Fruit fly (Drosophila melanogaster): ENCODE data around the gene CG31917.

The CG31917 gene

DNA sequence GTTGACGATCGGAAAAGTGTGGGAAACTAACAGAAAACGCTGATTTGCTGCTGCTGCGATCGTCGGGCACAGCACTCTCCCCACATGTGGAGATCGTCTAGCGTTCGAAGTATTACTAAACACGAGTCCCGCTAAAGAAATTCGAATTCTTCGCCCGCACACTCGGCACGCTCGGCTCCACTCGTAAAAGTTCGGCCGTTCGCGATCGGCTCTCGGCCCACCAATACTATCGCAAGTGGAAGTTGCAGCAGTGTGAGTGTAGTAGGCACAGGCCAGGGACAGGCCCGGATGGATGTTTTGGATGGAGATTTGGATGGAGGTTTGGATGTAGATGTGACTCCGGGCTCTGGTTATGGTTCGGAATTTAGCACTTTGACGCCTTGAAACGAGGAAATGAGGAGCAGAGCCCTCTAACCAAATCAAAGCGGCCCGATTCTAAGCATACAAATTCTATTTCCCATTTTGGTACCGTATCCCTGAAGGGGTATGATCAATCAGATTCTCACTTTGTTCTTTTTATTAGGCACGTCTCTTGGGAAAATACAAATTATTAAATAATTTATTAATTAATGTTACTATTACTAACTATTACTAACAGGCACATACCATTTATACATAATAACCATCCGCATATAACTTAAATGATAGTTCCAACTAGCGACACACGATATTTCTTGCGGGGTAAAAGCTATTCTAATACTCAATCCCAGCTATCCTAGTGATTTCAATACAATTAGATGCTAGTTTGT lies 16.9 kb upstream of the CG31917 start:
- no peak for TF ChIP-seq CG8478 (optimal IDR thresholded peaks at IDR 0.05)
- TF ChIP-seq pan (optimal IDR thresholded peaks at IDR 0.05): no peak
- no peak for TF ChIP-seq psq (optimal IDR thresholded peaks at IDR 0.05)
- no peak for TF ChIP-seq usp (GFP tag; optimal IDR thresholded peaks at IDR 0.05)
- TF ChIP-seq EcR (GFP tag; optimal IDR thresholded peaks at IDR 0.05): no peak
- TF ChIP-seq Dll (optimal IDR thresholded peaks at IDR 0.05): no peak

DNA sequence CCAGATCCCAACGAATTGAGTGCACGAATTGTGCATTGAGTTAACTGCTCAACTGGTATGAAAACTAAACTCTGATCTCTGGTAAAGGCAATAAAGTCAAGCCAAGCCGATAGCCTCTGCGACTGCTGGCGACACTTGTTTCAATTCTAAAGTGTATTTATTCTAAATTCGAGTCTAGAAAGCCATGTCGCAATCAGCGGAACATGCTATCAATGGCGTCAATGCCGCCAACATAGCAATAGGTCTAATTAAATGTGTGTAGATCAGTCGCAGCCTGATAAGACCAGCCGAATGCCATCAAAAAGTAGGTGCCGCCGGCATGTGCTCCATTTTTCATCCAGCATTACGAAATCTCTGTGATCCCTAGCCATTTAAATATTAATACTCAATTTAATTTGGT lies 14.9 kb upstream of the CG31917 start:
- TF ChIP-seq CG8478 (optimal IDR thresholded peaks at IDR 0.05): no peak
- no peak for TF ChIP-seq EcR (GFP tag; optimal IDR thresholded peaks at IDR 0.05)
- no peak for TF ChIP-seq psq (optimal IDR thresholded peaks at IDR 0.05)
- no peak for TF ChIP-seq Dll (optimal IDR thresholded peaks at IDR 0.05)
- no peak for TF ChIP-seq usp (GFP tag; optimal IDR thresholded peaks at IDR 0.05)
- TF ChIP-seq pan (optimal IDR thresholded peaks at IDR 0.05): no peak

DNA sequence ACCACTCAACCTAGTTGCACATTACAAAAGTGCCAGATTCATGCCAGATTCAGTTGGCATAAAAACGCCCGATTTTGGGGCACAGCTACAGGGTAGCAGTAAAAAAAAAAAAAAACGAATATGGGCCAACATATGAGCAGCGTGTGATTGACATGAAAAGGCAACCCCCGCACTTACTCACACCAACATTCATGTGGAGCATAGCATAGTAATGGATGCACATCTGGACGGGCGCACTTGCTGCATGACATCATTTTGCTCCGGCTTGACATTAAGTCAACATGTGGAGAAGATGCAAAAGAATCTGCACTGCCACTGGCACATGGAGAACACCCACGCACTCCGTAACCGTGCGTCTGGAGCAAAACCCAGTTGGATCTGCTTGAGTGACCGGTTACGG lies 12.0 kb upstream of the CG31917 start:
- TF ChIP-seq Dll (optimal IDR thresholded peaks at IDR 0.05) (no peak), psq (optimal IDR thresholded peaks at IDR 0.05) (no peak), CG8478 (optimal IDR thresholded peaks at IDR 0.05) (no peak), pan (optimal IDR thresholded peaks at IDR 0.05) (no peak), usp (GFP tag; optimal IDR thresholded peaks at IDR 0.05) (no peak), EcR (GFP tag; optimal IDR thresholded peaks at IDR 0.05) (no peak)

DNA sequence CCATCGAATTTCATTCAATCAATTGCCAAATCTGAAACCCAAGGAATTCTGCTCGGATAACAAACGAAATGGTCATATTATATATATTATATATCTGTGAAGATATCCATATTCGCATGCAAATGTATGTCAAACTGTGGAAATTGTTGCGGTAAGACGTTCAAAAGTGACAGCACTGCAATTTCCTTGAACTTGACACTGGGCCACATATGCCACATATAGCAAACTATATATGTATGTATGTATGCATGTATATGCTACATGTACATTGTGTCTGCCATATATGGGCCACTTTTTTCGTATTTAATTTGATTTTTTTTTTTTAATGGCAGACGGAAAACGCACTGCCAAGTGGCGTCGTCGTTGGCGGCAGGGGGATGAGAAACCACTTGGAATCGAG lies 9.8 kb upstream of the CG31917 start:
- TF ChIP-seq usp (GFP tag; optimal IDR thresholded peaks at IDR 0.05) (no peak), CG8478 (optimal IDR thresholded peaks at IDR 0.05) (no peak), EcR (GFP tag; optimal IDR thresholded peaks at IDR 0.05) (no peak), psq (optimal IDR thresholded peaks at IDR 0.05) (no peak)

DNA sequence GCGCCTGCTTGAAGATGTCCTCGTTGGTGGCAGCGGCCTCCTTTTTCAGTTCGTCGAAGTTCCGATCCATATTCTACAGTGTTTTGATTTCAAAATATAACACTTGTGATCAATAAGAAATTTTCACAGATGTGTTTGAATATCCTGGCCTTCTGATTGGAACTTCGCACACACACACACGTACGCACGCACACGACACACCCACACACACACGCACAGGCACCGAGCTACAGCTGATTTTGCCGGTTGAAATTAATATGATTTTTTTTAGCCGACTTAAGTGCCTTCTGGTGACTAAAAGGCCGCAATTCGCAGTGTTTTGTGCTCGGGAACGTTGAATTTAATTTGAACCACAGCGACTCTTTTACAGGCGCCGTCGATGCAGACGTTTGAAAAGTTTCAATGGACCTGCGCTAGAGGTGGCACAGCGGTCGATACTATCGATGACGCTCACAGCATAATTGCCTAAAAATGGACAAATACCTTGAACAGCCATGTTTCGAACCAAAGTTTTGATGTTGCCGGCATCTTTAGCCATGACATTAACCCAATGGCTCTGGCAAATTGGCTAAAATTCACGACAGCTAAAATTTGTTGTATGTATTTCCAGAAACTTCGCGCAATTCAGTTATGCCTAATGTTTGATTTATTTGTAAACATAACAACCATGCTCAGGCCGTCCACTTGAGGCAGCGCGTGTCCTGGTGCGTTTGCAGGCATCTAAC lies 1.2 kb downstream of the CG31917 start, which contains the start of gene Rtnl1:
Rtnl1 (minus strand) TSS at position 415 of the 725 bp plus-strand sequence.
- no peak for TF ChIP-seq usp (GFP tag; optimal IDR thresholded peaks at IDR 0.05)
- TF ChIP-seq pan (optimal IDR thresholded peaks at IDR 0.05): no peak
- TF ChIP-seq CG8478 (optimal IDR thresholded peaks at IDR 0.05): no peak
- TF ChIP-seq EcR (GFP tag; optimal IDR thresholded peaks at IDR 0.05): no peak
- TF ChIP-seq Dll (optimal IDR thresholded peaks at IDR 0.05): no peak
- no peak for TF ChIP-seq psq (optimal IDR thresholded peaks at IDR 0.05)

DNA sequence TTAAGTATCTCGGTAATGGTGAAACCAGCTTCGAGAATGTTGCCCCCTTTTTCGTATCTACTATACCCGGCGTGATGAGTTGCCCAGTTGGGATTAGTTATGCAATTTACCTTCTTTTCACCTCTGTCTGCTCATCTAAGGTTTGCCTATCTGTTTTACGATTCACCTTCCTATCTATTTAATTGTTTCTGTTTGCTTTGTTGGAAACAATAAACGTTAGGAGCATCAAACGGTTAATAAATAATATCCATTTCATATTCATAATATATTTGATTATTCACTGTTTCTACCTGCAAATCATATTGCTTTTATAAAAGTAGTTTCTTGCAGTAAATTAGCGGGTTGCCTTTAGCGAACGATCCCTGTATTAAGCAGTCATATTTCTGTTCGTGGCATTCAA lies 3.4 kb downstream of the CG31917 start:
- TF ChIP-seq usp (GFP tag; optimal IDR thresholded peaks at IDR 0.05) (no peak), Dll (optimal IDR thresholded peaks at IDR 0.05) (no peak), psq (optimal IDR thresholded peaks at IDR 0.05) (no peak), EcR (GFP tag; optimal IDR thresholded peaks at IDR 0.05) (no peak)

DNA sequence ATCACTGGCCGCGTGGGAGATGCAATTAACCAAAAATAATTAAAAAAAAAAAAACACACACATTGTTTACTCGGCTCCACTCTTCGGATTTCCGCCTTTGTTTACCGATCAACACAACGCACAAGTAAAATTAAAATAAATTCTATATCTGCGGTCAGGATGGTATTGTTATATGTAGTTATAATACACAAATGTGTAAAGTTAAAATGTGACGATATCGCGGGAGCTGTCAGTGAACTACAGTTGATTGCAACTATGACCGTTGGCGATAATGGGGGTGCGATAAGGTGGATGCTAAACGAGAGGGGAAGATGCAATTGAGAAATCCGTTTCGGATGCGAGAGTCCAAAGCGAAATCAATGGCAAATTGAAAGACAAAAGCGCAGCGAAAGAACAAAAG lies 4.3 kb downstream of the CG31917 start:
- TF ChIP-seq pan (optimal IDR thresholded peaks at IDR 0.05) (no peak), usp (GFP tag; optimal IDR thresholded peaks at IDR 0.05) (no peak), EcR (GFP tag; optimal IDR thresholded peaks at IDR 0.05) (no peak), Dll (optimal IDR thresholded peaks at IDR 0.05) (no peak), CG8478 (optimal IDR thresholded peaks at IDR 0.05) (no peak), psq (optimal IDR thresholded peaks at IDR 0.05) (no peak)

DNA sequence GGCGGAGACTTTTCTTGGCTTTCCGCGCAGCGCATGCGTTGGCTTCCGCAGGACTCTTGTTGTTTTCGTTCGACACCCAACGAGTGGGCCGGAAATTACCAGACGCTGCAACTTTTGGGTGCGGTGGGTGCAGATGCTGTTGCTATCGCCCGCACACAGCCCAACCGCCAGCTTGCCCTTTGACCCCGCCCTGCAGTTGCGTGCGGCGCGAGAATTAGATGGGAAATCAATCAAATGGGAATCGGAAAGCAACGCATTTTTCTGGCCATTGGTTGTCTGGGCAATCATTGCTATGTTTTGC lies 5.2 kb downstream of the CG31917 start:
- no peak for TF ChIP-seq psq (optimal IDR thresholded peaks at IDR 0.05)
- TF ChIP-seq usp (GFP tag; optimal IDR thresholded peaks at IDR 0.05): no peak
- no peak for TF ChIP-seq Dll (optimal IDR thresholded peaks at IDR 0.05)
- no peak for TF ChIP-seq pan (optimal IDR thresholded peaks at IDR 0.05)
- no peak for TF ChIP-seq EcR (GFP tag; optimal IDR thresholded peaks at IDR 0.05)
- TF ChIP-seq CG8478 (optimal IDR thresholded peaks at IDR 0.05): no peak

DNA sequence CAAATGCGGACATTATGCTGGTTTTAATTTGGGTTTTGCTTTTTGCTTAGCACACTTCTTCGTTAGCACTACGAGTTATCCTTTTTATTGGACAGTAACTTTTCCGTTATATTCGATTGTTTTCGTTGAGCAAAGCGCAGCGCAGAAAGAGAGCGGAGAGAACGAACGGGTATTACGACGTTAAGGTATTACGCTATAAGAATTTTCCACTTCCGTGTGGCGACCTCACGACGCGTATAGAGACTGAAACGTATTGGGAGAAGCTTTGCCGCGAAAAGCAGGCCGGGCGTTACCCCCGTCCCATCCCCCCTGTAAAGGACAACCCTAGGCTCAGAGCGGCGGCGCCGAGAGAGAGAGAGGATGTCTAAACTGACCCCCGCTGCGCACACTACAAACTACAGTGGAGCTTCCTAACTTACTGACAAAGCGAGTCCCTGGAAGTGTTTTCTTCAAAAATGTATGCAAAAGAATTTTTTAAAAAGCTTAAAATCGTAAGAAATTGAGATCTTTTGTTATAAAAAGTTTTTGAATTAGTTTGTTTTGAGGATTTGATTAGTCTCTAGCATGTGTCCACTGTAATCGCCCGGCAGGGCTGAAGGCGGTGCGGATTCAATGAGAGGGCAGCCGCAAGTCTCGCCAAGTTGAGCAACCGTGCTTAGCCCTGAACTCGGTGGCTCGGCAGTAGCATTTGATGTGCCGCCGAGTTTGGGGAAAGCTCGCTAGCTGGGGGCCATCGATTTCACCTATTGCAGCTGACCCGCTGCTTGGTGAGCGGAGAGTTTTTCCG lies 5.8 kb downstream of the CG31917 start:
- TF ChIP-seq EcR (GFP tag; optimal IDR thresholded peaks at IDR 0.05) (no peak), CG8478 (optimal IDR thresholded peaks at IDR 0.05) (no peak), pan (optimal IDR thresholded peaks at IDR 0.05) (peak; percentile 65)

DNA sequence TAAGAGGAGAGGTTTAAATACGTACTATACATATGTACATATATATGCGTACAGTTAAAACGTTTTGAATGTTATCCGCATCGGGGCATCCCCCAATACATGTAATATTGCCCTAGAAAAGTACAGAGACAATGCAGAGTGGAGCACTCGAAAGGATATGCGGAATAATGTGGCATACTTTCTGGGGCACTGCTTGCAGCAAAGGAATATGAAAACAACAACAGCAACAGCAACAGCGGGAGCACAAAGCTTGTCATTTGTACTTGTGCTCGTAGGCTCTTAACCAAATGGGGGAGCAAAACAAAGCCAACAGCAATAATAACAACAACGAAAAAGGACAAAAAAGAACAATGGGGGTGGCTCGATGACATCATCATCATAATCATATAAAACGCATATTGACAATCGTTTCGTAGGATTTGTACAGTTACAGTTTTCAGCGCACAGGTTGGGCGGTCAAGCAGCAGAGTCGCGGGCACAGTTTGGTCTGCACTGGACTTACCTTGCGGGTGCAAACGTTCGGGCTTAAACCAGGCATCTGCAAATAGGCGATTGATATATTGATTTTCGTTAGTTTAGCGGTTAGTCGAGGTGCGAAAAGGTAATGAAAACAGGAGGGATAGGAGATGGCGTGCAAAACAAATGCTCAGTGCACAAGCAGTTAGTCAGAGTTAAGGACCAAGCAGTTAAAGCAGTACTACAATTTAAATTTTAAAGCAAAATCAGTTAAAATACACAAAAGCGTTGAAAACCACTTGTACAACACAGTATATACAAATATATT lies 6.8 kb downstream of the CG31917 start:
- TF ChIP-seq EcR (GFP tag; optimal IDR thresholded peaks at IDR 0.05): no peak
- TF ChIP-seq Dll (optimal IDR thresholded peaks at IDR 0.05): no peak
- no peak for TF ChIP-seq pan (optimal IDR thresholded peaks at IDR 0.05)
- no peak for TF ChIP-seq CG8478 (optimal IDR thresholded peaks at IDR 0.05)
- TF ChIP-seq psq (optimal IDR thresholded peaks at IDR 0.05): no peak
- no peak for TF ChIP-seq usp (GFP tag; optimal IDR thresholded peaks at IDR 0.05)

DNA sequence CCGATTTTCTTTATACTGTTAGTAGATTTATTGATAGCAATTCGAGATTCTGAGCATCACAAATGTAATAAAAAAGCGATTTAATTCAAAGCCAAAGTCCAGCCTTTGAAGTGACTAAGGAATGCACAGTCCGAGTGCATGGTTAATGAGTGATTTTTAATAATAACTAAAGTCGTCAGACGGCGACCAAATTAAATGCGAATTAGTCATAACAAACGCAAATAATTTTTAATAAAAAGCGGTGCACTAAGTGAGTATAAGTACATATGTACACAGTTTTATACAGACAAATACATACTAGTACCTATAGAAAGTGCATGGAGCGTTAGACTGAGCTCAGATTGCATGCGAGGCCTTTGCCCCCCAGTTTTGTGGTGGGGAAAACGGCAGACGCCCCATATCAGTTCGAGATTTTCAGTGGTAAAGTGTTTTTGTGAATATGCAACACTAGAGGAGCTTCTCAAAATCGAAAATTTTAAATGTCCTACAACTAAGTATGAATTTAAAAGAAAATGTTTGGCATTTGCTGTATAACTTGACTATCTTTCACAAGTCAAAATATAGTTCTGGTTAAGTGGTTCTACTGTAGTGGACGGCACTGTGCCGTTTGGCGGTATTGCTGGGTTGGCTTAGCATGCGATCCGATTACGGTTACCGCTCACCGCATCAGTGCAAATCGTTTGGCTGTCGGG lies 7.8 kb downstream of the CG31917 start:
- TF ChIP-seq EcR (GFP tag; optimal IDR thresholded peaks at IDR 0.05) (peak in 1 of 2 experiments; percentile 32), usp (GFP tag; optimal IDR thresholded peaks at IDR 0.05) (no peak), Dll (optimal IDR thresholded peaks at IDR 0.05) (no peak)
